Fruit fly (Drosophila melanogaster): ENCODE data around the gene ppk14.

Gene ppk14

DNA sequence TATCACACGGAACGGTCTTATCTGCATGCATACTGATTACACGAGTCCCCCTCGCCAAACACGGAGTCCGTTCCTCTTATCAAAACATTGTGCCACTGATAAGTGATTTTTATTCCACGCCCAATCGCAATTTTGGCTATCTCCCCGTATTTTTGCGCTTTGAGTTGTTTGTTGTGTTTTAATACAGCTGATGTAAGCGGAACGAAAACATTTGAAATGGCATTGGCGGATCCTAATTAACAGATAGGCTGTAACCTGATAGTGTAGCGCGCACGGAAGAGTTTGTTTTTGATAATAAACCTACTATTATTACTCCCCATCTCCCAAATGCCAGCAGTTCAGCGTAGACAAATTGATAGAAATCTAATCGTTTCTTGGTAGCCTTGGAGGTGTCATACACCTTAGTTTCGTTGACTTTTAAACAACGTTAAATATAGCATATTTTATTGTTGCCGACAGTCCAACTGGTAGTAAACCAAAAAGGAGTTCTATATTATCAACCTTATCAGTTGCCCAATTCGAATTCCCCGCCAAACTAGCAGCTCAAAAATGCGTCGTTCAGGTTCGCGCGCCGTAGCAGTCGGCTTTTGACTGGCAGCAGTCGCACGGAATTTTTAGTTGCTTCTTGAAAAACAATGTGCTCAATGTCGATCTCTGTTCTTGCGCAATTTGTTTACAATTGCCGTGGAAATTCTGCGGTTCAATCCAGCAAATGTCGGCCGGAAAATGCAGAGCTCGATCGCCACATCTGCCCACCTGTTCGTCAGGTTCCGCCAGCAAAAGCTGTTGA is 11.5 kb upstream of the ppk14 start (continued):
- TF ChIP-seq Rx (GFP tag; IDR thresholded peaks at IDR 0.05) (no peak), ATbp (GFP tag; optimal IDR thresholded peaks at IDR 0.05) (no peak), knrl (GFP tag; IDR thresholded peaks at IDR 0.05; ENCODE audit: partially characterized antibody) (peak; percentile 36; the same call in 1 of the 3 replicates), ewg (GFP tag; optimal IDR thresholded peaks at IDR 0.05) (no peak), Antp (GFP tag; optimal IDR thresholded peaks at IDR 0.05) (peak; percentile 3), CG14441 (GFP tag; IDR thresholded peaks at IDR 0.05) (peak; percentile 43; the same call in 1 of the 2 replicates), Jarid2 (GFP tag; optimal IDR thresholded peaks at IDR 0.05) (peak; percentile 19), NfI (GFP tag; optimal IDR thresholded peaks at IDR 0.05) (no peak), z (GFP tag; IDR thresholded peaks at IDR 0.05) (no peak), her (GFP tag; optimal IDR thresholded peaks at IDR 0.05) (peak; percentile 100), CG11085 (GFP tag; IDR thresholded peaks at IDR 0.05) (no peak), Dp (GFP tag; optimal IDR thresholded peaks at IDR 0.05) (peak; percentile 95), CG15601 (tag; optimal IDR thresholded peaks at IDR 0.05) (peak; percentile 80), CG8478 (optimal IDR thresholded peaks at IDR 0.05) (no peak), Dip2 (GFP tag; IDR thresholded peaks at IDR 0.05) (no peak), CG12744 (GFP tag; optimal IDR thresholded peaks at IDR 0.05) (no peak), CG2202 (tag; optimal IDR thresholded peaks at IDR 0.05) (no peak), Adf1 (GFP tag; IDR thresholded peaks at IDR 0.05) (0 out of 2 replicates have a peak, but pooled peaks have one; percentile 9), Mes4 (GFP tag; optimal IDR thresholded peaks at IDR 0.05) (no peak), amos (GFP tag; IDR thresholded peaks at IDR 0.05; ENCODE audit: partially characterized antibody) (peak; percentile 44; the same call in 1 of the 2 replicates), gcm2 (GFP tag; optimal IDR thresholded peaks at IDR 0.05) (no peak), CG13287 (GFP tag; IDR thresholded peaks at IDR 0.05; ENCODE audit: partially characterized antibody) (peak; percentile 11; the same call in 1 of the 2 replicates), ranshi (GFP tag; IDR thresholded peaks at IDR 0.05) (peak; percentile 47; the same call in 1 of the 2 replicates), grau (tag; optimal IDR thresholded peaks at IDR 0.05) (peak; percentile 1), CG10147 (GFP tag; optimal IDR thresholded peaks at IDR 0.05) (peak; percentile 39), pzg (GFP tag; optimal IDR thresholded peaks at IDR 0.05) (peak; percentile 90), CG10321 (GFP tag; IDR thresholded peaks at IDR 0.05) (no peak), mirr (GFP tag; optimal IDR thresholded peaks at IDR 0.05) (peak; percentile 100), tap (tag; optimal IDR thresholded peaks at IDR 0.05) (no peak), Optix (GFP tag; IDR thresholded peaks at IDR 0.05) (no peak), exex (tag; optimal IDR thresholded peaks at IDR 0.05) (peak; percentile 100), Ets65A (GFP tag) (peak; percentile 49), CG7372 (GFP tag; IDR thresholded peaks at IDR 0.05) (no peak), croc (GFP tag; conservative IDR thresholded peaks at IDR 0.05) (no peak), CG3847 (GFP tag; IDR thresholded peaks at IDR 0.05) (peak; percentile 44), Deaf1 (tag; optimal IDR thresholded peaks at IDR 0.05) (no peak), Bgb (GFP tag; IDR thresholded peaks at IDR 0.05; ENCODE audit: partially characterized antibody) (peak; percentile 46), CG30403 (GFP tag; optimal IDR thresholded peaks at IDR 0.05) (no peak), seq (GFP tag; IDR thresholded peaks at IDR 0.05) (no peak), CG1602 (GFP tag; optimal IDR thresholded peaks at IDR 0.05) (no peak), nerfin-1 (tag; optimal IDR thresholded peaks at IDR 0.05) (peak; percentile 68), ERR (GFP tag; optimal IDR thresholded peaks at IDR 0.05) (no peak), row (GFP tag; IDR thresholded peaks at IDR 0.05) (peak; percentile 14; the same call in 1 of the 3 replicates), Hr51 (GFP tag; optimal IDR thresholded peaks at IDR 0.05) (no peak), CG17186 (GFP tag; optimal IDR thresholded peaks at IDR 0.05) (peak; percentile 77), CG17612 (GFP tag; IDR thresholded peaks at IDR 0.05) (no peak), CG15514 (GFP tag; optimal IDR thresholded peaks at IDR 0.05) (peak; percentile 97), trem (tag; optimal IDR thresholded peaks at IDR 0.05) (peak; percentile 16), CG34422 (GFP tag; IDR thresholded peaks at IDR 0.05) (peak; percentile 81)
